Worm (Caenorhabditis elegans): Measurements from ENCODE around the gene nhr-234.
"Not testable (repeated sequence)": the region's sequence is repeated elsewhere in the genome, so short reads cannot be mapped to it uniquely, and the experiment has no call there.

The nhr-234 gene

ce11 chrII:12620764-12621163 is 15.7 kb upstream of the nhr-234 start, which contains the start of gene nspe-1:
nspe-1 (minus strand) TSS chrII:12620864.
- TF ChIP-seq flt-1 (GFP tag; IDR thresholded peaks at IDR 0.05): no peak

ce11 chrII:12621908-12622566 is 14.4 kb upstream of the nhr-234 start, which contains the start of gene nspe-8:
nspe-8 (minus strand) TSS chrII:12621958.
- TF ChIP-seq ref-1 (GFP tag; conservative IDR thresholded peaks at IDR 0.05) (no peak), ztf-23 (GFP tag; IDR thresholded peaks at IDR 0.05) (no peak)

ce11 chrII:12622843-12623242 is 13.6 kb upstream of the nhr-234 start:
- TF ChIP-seq ztf-23 (GFP tag; IDR thresholded peaks at IDR 0.05): no peak
- no peak for TF ChIP-seq T22C8.4 (GFP tag; IDR thresholded peaks at IDR 0.05)
- no peak for TF ChIP-seq tab-1 (GFP tag; IDR thresholded peaks at IDR 0.05)
- TF ChIP-seq ztf-29 (GFP tag; IDR thresholded peaks at IDR 0.05): no peak
- TF ChIP-seq klf-2 (GFP tag; conservative IDR thresholded peaks at IDR 0.05): no peak

- not testable (repeated sequence) for TF ChIP-seq tab-1 (GFP tag; IDR thresholded peaks at IDR 0.05); flt-1 (GFP tag; IDR thresholded peaks at IDR 0.05); ref-1 (GFP tag; conservative IDR thresholded peaks at IDR 0.05)
Observed at ce11 chrII:12624433-12624832, 12.0 kb upstream of the nhr-234 start, which contains the start of gene Y38E10A.14. Y38E10A.14 (minus strand) TSS chrII:12624533.

ce11 chrII:12625673-12626072 is 10.8 kb upstream of the nhr-234 start:
- TF ChIP-seq flt-1 (GFP tag; IDR thresholded peaks at IDR 0.05) (no peak), T22C8.4 (GFP tag; IDR thresholded peaks at IDR 0.05) (no peak), cog-1 (tag; optimal IDR thresholded peaks at IDR 0.05) (no peak), klf-2 (GFP tag; conservative IDR thresholded peaks at IDR 0.05) (no peak)

- TF ChIP-seq flt-1 (GFP tag; IDR thresholded peaks at IDR 0.05) (no peak), ztf-29 (GFP tag; IDR thresholded peaks at IDR 0.05) (no peak), T22C8.4 (GFP tag; IDR thresholded peaks at IDR 0.05) (no peak), cog-1 (tag; optimal IDR thresholded peaks at IDR 0.05) (no peak), ref-1 (GFP tag; conservative IDR thresholded peaks at IDR 0.05) (no peak), ztf-23 (GFP tag; IDR thresholded peaks at IDR 0.05) (no peak), med-1 (GFP tag; optimal IDR thresholded peaks at IDR 0.05; ENCODE audit: insufficient read depth) (no peak), tab-1 (GFP tag; IDR thresholded peaks at IDR 0.05) (no peak), klf-2 (GFP tag; conservative IDR thresholded peaks at IDR 0.05) (no peak)
Observed at ce11 chrII:12626120-12626624, 10.3 kb upstream of the nhr-234 start.

- TF ChIP-seq flt-1 (GFP tag; IDR thresholded peaks at IDR 0.05) (no peak), cog-1 (tag; optimal IDR thresholded peaks at IDR 0.05) (no peak), med-1 (GFP tag; optimal IDR thresholded peaks at IDR 0.05; ENCODE audit: insufficient read depth) (no peak), ztf-23 (GFP tag; IDR thresholded peaks at IDR 0.05) (no peak), tab-1 (GFP tag; IDR thresholded peaks at IDR 0.05) (no peak), klf-2 (GFP tag; conservative IDR thresholded peaks at IDR 0.05) (no peak), ztf-29 (GFP tag; IDR thresholded peaks at IDR 0.05) (no peak), ref-1 (GFP tag; conservative IDR thresholded peaks at IDR 0.05) (no peak), T22C8.4 (GFP tag; IDR thresholded peaks at IDR 0.05) (no peak)
Observed at ce11 chrII:12626887-12627286, 9.6 kb upstream of the nhr-234 start, which contains the start of gene nspe-7. nspe-7 (plus strand) TSS chrII:12627187.

- TF ChIP-seq ztf-29 (GFP tag; IDR thresholded peaks at IDR 0.05) (no peak), T22C8.4 (GFP tag; IDR thresholded peaks at IDR 0.05) (no peak), flt-1 (GFP tag; IDR thresholded peaks at IDR 0.05) (no peak), med-1 (GFP tag; optimal IDR thresholded peaks at IDR 0.05; ENCODE audit: insufficient read depth) (no peak), ztf-23 (GFP tag; IDR thresholded peaks at IDR 0.05) (no peak), ref-1 (GFP tag; conservative IDR thresholded peaks at IDR 0.05) (no peak), klf-2 (GFP tag; conservative IDR thresholded peaks at IDR 0.05) (no peak), tab-1 (GFP tag; IDR thresholded peaks at IDR 0.05) (no peak), cog-1 (tag; optimal IDR thresholded peaks at IDR 0.05) (no peak)
Observed at ce11 chrII:12628566-12628965, 7.9 kb upstream of the nhr-234 start, which contains the start of gene nspe-5. nspe-5 (plus strand) TSS chrII:12628866.

ce11 chrII:12629387-12629786 is 7.1 kb upstream of the nhr-234 start, which contains the start of gene Y38E10A.28:
Y38E10A.28 (plus strand) TSS chrII:12629687.
- TF ChIP-seq tab-1 (GFP tag; IDR thresholded peaks at IDR 0.05) (no peak), med-1 (GFP tag; optimal IDR thresholded peaks at IDR 0.05; ENCODE audit: insufficient read depth) (no peak), klf-2 (GFP tag; conservative IDR thresholded peaks at IDR 0.05) (no peak), T22C8.4 (GFP tag; IDR thresholded peaks at IDR 0.05) (no peak), ref-1 (GFP tag; conservative IDR thresholded peaks at IDR 0.05) (no peak), cog-1 (tag; optimal IDR thresholded peaks at IDR 0.05) (no peak)

ce11 chrII:12630888-12631287 is 5.6 kb upstream of the nhr-234 start, which contains the start of gene Y38E10A.34:
Y38E10A.34 (plus strand) TSS chrII:12631188.
- TF ChIP-seq med-1 (GFP tag; optimal IDR thresholded peaks at IDR 0.05; ENCODE audit: insufficient read depth) (no peak), T22C8.4 (GFP tag; IDR thresholded peaks at IDR 0.05) (no peak), tab-1 (GFP tag; IDR thresholded peaks at IDR 0.05) (no peak), ref-1 (GFP tag; conservative IDR thresholded peaks at IDR 0.05) (no peak), flt-1 (GFP tag; IDR thresholded peaks at IDR 0.05) (no peak), ztf-23 (GFP tag; IDR thresholded peaks at IDR 0.05) (no peak), klf-2 (GFP tag; conservative IDR thresholded peaks at IDR 0.05) (no peak), cog-1 (tag; optimal IDR thresholded peaks at IDR 0.05) (no peak), ztf-29 (GFP tag; IDR thresholded peaks at IDR 0.05) (no peak)

Measured in whole organism, midembryonic.